Worm (Caenorhabditis elegans): Measurements from ENCODE around the gene srg-30.

srg-30 gene

DNA sequence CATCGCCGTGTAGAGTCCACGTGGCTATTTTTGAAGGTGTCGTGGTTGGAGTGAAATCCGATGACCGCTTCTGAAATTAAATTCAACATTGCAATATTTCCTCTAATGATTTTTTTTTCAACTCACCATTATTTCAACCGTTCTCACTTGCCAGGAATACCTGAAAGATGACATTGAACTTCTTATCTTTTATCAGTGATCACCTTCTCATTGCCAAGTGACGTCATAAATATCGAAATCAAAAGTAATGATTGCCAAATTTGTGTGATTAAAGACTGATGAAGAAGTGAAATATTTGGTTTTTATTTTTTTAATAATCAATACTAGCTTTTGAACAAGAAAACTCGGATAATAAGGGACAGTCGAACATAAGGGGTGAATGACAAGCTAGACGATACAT, 11.4 kb downstream of the srg-30 start, which contains the start of gene W02F12.4:
TSS of gene W02F12.4 (minus strand) at position 164 of the 400 bp plus-strand sequence.
- TF ChIP-seq unc-62 (GFP tag; optimal IDR thresholded peaks at IDR 0.05) = no peak

DNA sequence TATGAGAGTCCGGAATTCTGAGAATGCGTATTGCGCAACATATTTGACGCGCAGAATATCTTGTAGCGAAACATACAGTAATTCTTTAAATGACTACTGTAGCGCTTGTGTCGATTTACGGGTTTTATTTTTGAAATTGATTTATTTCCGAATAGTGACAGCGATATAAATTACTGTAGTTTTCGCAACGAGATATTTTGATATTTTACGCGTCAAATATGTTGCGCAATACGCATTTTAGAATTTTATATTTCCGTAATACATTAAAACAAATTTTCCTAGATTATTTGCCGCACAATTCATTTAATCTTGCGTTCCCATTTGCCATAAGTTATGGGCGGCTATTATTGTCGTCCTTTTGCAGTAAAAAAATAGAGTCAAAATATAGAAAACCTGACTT, 12.8 kb downstream of the srg-30 start:
- no peak for TF ChIP-seq unc-62 (GFP tag; optimal IDR thresholded peaks at IDR 0.05)

DNA sequence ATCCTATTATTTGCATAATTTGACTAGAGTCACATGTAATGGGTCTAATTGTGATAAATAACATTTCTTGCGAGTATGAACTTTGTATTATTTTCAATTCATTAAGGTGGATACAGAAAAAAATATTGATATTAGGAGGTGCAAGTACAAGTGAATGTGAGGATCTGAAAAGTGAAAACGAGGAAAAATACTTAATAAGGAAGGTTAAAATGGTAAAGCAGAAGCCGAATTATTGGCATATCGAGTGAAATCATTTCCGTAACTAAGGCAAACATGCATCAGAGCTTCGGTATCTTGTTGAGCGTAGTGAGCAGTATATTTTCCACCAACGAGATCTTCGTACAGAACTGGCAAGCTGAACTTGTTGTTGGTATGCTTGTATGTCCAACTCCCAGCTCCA, 13.7 kb downstream of the srg-30 start:
- no peak for TF ChIP-seq unc-62 (GFP tag; optimal IDR thresholded peaks at IDR 0.05)

DNA sequence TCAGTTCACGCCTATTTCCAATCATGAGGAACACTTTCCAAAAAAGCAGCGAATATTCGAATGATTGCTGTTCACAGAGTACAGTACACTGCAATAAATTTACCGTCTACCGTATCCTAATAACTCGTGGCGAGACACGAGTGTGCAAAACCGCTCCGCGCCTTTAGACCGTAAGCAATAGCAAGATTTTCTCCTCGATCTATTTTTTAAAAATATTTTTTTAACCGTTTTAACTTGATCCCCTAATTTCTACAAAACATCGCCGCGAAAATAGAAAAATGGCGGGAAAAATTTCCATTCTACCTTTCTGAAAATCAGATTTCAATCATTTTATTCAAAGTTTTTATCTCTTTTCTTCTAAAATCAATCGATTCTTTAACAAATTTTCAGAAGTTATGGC, 15.4 kb downstream of the srg-30 start, which contains the start of gene era-1:
TSS of gene era-1 (plus strand) at position 366 of the 400 bp plus-strand sequence.
- no peak for TF ChIP-seq unc-62 (GFP tag; optimal IDR thresholded peaks at IDR 0.05)

DNA sequence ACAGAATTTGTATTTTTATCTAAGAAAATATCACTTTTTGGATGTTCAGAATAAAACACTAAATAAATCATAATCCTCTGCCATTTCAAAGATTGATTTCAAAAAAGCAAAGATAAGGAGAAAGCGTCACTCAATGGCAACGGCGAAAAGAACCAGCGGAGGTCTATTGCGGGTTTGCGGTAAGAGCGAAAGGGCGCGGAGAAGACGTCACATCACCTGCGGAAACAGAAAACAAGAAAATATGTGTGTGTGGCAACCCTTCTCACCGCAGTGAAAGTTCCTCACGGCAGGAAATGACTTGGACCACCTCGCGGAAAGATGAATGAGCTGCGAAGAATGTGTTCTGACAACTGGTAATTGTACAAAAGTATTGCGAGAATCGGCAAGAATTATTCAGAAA, 18.3 kb downstream of the srg-30 start:
- no peak for TF ChIP-seq unc-62 (GFP tag; optimal IDR thresholded peaks at IDR 0.05)

DNA sequence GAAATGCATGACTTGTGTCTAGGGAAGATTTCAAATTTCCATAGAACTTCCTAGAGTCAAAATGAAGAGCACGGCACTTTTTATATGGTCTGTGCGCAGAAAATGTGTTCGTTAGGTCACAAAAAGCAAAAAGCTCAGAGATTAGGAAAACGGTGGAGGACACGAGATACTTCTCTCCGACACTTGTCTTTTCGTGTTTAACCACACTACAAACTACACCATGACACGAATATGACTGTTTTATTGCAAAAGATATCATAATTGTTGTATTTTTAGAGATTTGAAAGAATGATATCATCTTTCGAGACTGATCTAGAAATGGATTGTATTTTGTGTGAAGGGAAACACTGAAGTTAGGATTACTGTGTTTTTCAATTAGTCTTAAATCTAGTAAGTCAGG, 19.1 kb downstream of the srg-30 start:
- no peak for TF ChIP-seq unc-62 (GFP tag; optimal IDR thresholded peaks at IDR 0.05)

DNA sequence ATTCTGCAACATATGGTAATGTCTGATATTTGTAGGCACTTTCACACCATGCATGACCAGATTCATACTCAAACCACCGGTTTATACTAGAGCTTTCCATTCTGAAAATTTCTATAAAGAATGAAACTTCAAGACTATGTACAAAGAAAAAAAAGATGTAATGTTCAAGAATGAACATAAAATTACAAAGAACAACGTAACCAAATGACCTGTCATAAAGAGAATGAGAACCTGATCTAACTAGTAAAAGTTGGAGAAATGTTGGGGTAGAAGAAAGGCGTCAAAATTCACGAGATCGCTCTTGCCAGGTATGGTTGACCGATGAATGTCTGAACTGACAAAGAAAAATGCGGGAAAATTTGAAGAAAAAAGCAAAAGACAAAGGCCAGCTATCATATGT, 20.6 kb downstream of the srg-30 start, which contains the start of gene W02F12.2:
TSS of gene W02F12.2 (minus strand) at position 101 of the 400 bp plus-strand sequence.
- TF ChIP-seq unc-62 (GFP tag; optimal IDR thresholded peaks at IDR 0.05) = no peak

DNA sequence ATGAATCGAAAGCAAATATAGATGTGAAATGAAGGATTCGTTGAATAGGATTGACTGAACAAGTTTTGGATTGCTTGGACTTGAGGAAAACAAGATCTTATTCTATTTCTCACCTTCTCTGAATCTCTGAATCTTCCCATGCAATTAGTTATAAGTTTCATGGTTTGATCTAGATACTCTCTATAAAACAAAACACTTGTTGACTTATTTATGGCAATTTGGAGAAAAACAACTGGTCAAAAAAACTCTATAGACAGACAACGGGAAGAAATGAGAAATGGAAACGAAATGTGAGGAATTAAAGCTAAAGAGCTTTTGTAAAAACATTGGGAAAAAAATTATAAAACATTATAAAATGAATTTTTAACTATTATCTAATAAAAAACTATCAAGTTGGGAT, 23.5 kb downstream of the srg-30 start, which contains the start of gene W02F12.8:
TSS of gene W02F12.8 (minus strand) at position 101 of the 400 bp plus-strand sequence.
- no peak for TF ChIP-seq unc-62 (GFP tag; optimal IDR thresholded peaks at IDR 0.05)

DNA sequence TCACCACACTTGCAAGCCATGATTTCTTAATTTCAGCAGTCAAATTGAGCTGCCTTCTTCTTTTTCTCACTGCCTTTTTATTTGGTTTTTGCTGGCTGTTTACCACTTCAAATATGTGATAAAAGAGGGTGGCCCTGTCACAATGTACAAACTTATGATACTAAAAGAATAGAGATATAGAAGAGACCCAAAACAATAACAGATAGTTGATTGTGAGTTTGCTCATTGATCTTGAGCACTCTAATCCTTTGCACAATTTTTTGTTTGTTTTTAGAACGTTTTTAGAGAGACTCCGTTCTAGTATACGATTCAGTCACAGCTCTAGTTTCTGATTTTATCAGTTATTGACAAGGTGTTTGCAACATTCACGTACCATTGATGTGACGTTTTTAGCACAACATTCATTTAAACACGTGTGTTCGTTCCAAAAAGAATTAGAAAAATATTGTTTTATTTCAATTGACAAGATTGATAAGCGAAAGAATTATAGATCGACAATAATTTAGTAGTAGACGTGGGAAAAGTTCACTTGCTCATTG, 26.2 kb downstream of the srg-30 start, which contains the start of gene mtl-1:
TSS of gene mtl-1 (minus strand) at position 51 of the 539 bp plus-strand sequence.
- TF ChIP-seq unc-62 (GFP tag; optimal IDR thresholded peaks at IDR 0.05) = no peak

DNA sequence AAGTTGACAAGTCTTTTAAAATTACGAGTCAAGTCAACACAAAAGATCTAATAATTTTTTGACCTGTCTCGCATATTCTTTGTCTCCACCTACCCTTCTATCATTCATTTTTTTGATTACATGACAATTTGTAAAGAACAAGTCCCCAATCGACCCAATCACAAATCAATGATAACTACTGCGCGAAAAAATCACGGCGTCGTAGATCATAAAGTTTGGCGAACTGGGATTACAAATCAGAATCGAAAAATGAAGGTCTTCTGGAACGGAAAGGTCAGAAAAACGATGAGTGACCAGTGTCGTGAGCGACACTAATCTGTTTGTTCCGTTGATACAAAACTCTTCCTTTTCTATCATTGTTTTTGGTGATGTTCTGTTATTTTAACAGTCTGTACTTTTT, 28.1 kb downstream of the srg-30 start:
- TF ChIP-seq unc-62 (GFP tag; optimal IDR thresholded peaks at IDR 0.05) = no peak

DNA sequence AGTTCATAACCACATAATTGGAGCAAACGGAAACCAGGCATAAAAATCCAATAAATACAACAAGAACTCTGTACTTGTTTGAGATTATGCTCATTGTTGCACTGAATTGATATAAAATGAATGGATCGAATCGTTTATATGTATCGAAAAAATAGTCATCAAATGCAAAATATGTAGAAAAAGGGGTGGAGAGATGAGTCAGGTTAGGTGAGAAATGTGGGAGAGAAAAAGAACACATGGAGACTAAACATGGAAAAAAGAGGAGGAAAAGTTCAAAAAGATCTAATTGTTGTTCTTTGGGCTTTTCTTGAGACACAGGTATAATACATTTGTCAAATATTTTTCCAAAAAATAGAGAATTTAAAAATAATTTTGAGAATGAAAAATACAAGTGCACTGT, 29.7 kb downstream of the srg-30 start, which contains the start of gene K11G9.5:
TSS of gene K11G9.5 (minus strand) at position 101 of the 400 bp plus-strand sequence.
- no peak for TF ChIP-seq unc-62 (GFP tag; optimal IDR thresholded peaks at IDR 0.05)

DNA sequence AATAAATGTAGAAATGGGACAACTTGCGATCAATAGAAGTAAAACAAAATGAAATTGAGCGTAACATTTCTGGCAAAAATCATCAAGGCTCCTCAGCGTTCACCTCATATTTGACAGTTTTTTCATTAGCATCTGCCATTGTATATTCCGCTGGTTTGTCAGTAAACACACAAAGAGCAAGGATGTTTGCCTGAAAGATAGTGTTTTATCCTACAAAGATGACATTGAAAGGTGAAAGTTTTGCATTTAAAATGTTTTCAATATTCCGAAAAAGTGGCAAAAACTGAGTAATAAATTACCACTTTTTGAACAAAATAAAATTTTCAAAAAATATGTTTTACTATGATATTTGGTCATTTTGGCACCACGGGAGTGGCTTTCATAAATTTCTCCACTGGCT, 32.2 kb downstream of the srg-30 start:
- no peak for TF ChIP-seq unc-62 (GFP tag; optimal IDR thresholded peaks at IDR 0.05)

DNA sequence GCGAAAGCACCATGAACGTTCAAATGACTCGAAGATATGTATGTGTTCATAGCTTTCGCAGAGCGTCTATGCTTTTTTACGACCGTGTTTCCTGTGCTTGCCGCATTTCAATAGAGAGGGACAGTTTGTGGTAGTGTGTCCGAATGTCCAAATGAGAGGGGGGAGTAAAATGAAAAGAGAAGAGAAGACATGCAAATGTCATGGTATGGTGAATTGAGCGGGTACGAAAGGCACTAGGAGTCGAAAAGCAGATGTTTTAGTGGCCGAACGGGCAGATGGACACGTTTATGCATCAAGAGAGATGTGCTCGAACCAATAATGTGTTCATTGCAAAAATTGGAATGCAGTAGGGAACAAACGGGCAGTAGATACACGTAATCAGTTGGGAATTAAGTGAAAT, 32.6 kb downstream of the srg-30 start:
- TF ChIP-seq unc-62 (GFP tag; optimal IDR thresholded peaks at IDR 0.05) = no peak

DNA sequence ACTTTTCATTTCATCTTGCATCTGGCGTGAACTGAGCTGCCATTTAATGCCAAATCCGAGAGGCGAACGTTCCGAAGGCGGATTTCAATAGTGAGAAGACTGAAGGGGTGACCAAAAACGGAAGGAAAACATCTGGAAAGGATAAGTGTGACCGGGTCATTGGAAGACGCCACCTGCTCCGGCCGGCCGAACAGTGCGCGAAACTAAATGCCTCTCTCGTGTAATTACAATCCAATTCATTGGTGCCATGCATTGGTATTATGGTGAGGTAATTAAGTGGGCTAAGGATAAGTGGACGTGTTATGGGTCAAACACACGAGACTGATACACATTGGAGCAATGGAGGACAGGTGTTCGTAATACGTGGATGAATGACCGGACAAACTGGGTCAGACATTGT, 33.6 kb downstream of the srg-30 start:
- TF ChIP-seq unc-62 (GFP tag; optimal IDR thresholded peaks at IDR 0.05) = no peak

DNA sequence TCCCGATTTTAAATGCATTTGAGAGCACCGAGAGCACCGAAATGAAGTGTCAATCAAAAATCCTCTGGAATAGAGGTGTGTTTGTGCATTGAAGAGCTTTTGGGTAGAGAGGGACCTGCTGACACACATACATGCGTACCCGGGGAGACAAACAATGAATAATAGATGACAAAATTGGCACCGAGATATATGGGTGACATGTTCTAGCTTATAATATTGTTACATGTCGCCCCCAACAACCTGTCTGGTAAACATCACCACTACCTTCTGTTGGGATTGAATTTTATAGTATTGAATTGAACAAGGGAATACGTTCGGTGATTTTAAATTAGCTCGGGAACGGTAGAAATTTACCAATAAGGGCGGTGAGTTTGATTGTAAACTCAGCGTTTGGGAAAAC, 34.4 kb downstream of the srg-30 start:
- no peak for TF ChIP-seq unc-62 (GFP tag; optimal IDR thresholded peaks at IDR 0.05)

DNA sequence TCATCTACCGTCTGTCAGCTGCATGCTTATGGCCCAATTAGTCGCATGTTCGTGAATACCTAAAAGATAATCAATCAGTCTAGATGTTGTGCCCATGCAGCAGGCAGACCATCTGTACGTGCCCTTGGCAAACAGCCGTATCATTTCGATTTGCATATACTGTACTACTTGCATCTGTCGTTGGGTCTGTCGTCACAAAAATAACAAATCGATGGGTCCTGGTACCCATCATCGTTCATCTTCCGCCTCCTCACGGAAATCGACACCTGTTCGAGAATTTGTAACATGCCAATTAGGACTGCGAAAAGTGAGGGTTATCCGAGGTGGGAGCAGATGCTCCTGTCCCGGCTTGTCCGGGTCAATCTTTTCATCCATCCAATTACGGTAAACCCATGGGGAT, 34.9 kb downstream of the srg-30 start:
- no peak for TF ChIP-seq unc-62 (GFP tag; optimal IDR thresholded peaks at IDR 0.05)

DNA sequence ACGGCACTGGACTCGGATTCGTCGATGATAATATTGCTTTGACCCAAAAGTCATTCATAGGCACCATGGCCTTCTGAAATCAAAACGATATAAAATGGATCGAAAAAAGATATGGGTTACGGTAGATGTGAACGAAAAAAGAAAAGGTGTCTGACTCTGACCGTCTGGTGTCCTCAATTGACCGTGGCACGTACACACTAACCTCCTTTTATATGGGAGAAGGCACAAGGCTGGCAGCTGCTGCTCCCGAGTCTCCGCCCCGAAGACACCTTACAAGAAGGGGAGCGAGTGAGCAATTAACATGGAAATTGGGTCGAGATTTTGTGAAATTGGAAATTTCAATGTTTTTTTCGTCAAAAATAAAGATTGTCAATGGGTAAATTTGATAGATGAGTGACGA, 36.6 kb downstream of the srg-30 start, which contains the start of gene egl-46:
TSS of gene egl-46 (minus strand) at position 73 of the 400 bp plus-strand sequence.
- TF ChIP-seq unc-62 (GFP tag; optimal IDR thresholded peaks at IDR 0.05) = no peak

Data from whole organism, dauer.